Fruit fly (Drosophila melanogaster): ENCODE measurements around the gene BicD.

dm6 chr2L:17448435-17448834 lies 24.6 kb downstream of the BicD start:
- TF ChIP-seq psq (optimal IDR thresholded peaks at IDR 0.05) (no peak), usp (GFP tag; optimal IDR thresholded peaks at IDR 0.05) (no peak), Dll (optimal IDR thresholded peaks at IDR 0.05) (no peak)
